ENCODE assay signal across 3 worm cellular contexts in the genomic region with DNA sequence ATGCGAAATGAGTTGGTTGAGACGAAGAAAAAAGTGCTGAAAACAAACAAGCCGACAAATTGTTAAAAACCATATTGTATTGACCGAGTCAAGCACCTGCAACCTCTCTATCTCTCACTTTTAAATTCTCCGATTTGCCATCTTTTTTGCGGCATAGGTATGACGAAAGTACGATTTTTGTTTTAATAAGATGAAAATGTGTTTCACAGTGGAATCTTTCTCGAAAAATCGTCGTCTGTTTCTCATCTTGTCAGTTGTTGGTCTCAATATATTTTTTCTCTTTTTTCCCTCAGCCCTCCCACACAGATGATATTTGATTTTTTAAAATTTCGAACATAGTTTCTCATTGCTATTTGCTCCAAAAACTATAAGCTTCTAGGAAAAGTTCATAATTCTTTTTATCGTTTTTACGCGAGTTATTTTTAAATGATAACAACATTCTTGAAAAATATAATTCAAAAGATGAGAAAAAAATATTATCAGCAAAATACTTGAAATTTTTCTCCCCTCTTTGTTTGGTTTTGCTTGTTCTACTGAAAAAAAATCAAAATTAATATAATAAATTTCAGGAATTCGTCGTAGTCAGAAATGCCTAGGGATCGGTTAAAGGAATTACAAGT.
TF ChIP-seq lines count a peak whose summit lies in the region.

Gene syx-3 (plus strand): TSS at position 570 of the 620 bp plus-strand sequence.

TF ChIP-seq in whole organism, L1 larva, 84 proteins besides CTCF, POLR2A, EP300 and RAD21:
- TF ChIP-seq nhr-20 (tag; optimal IDR thresholded peaks at IDR 0.05; lab: Kevin White, UChicago) (peak; percentile 4), xbp-1 (tag; optimal IDR thresholded peaks at IDR 0.05; lab: Kevin White, UChicago) (no peak), nhr-71 (tag; optimal IDR thresholded peaks at IDR 0.05; lab: Kevin White, UChicago) (peak; percentile 27), unc-62 (GFP tag; optimal IDR thresholded peaks at IDR 0.05; lab: Kevin White, UChicago) (no peak), blmp-1 (tag; optimal IDR thresholded peaks at IDR 0.05; lab: Kevin White, UChicago) (no peak), dsc-1 (tag; optimal IDR thresholded peaks at IDR 0.05; lab: Kevin White, UChicago) (peak; percentile 93), elt-3 (tag; optimal IDR thresholded peaks at IDR 0.05; lab: Kevin White, UChicago) (no peak), hlh-4 (tag; optimal IDR thresholded peaks at IDR 0.05; lab: Kevin White, UChicago) (no peak), nhr-237 (tag; optimal IDR thresholded peaks at IDR 0.05; lab: Kevin White, UChicago) (no peak), lin-14 (GFP tag; optimal IDR thresholded peaks at IDR 0.05; lab: Kevin White, UChicago) (peak; percentile 43), snu-23 (GFP tag; optimal IDR thresholded peaks at IDR 0.05; lab: Kevin White, UChicago) (peak; percentile 41), pax-3 (tag; optimal IDR thresholded peaks at IDR 0.05; lab: Kevin White, UChicago) (no peak), pag-3 (tag; optimal IDR thresholded peaks at IDR 0.05; lab: Kevin White, UChicago; ENCODE audit: borderline replicate concordance, insufficient read depth) (peak; percentile 61), fkh-4 (tag; optimal IDR thresholded peaks at IDR 0.05; lab: Kevin White, UChicago; ENCODE audit: borderline replicate concordance) (peak; percentile 43)

TF ChIP-seq in whole organism, L3 larva, 47 proteins besides CTCF, POLR2A, EP300 and RAD21:
- peak; percentile 6 for TF ChIP-seq pha-4 (tag; optimal IDR thresholded peaks at IDR 0.05; lab: Kevin White, UChicago)
- TF ChIP-seq ceh-82 (tag; optimal IDR thresholded peaks at IDR 0.05; lab: Kevin White, UChicago): no peak
- no peak for TF ChIP-seq elt-3 (tag; optimal IDR thresholded peaks at IDR 0.05; lab: Kevin White, UChicago)
- TF ChIP-seq egl-27 (tag; optimal IDR thresholded peaks at IDR 0.05; lab: Kevin White, UChicago): no peak
- TF ChIP-seq nhr-76 (tag; optimal IDR thresholded peaks at IDR 0.05; lab: Kevin White, UChicago): no peak
- no peak for TF ChIP-seq R02D3.7 (tag; optimal IDR thresholded peaks at IDR 0.05; lab: Kevin White, UChicago)
- TF ChIP-seq daf-12 (tag; optimal IDR thresholded peaks at IDR 0.05; lab: Kevin White, UChicago): no peak
- no peak for TF ChIP-seq jun-1 (tag; optimal IDR thresholded peaks at IDR 0.05; lab: Kevin White, UChicago)
- TF ChIP-seq fkh-10 (GFP tag; optimal IDR thresholded peaks at IDR 0.05; lab: Kevin White, UChicago): no peak
- TF ChIP-seq nhr-25 (tag; optimal IDR thresholded peaks at IDR 0.05; lab: Kevin White, UChicago): no peak
- TF ChIP-seq nfya-1 (tag; optimal IDR thresholded peaks at IDR 0.05; lab: Kevin White, UChicago; ENCODE audit: insufficient read depth): peak; percentile 2
- no peak for TF ChIP-seq mdl-1 (tag; optimal IDR thresholded peaks at IDR 0.05; lab: Kevin White, UChicago)
- no peak for TF ChIP-seq nhr-28 (tag; optimal IDR thresholded peaks at IDR 0.05; lab: Kevin White, UChicago)
- TF ChIP-seq elt-2 (tag; optimal IDR thresholded peaks at IDR 0.05; lab: Kevin White, UChicago): peak; percentile 6
- TF ChIP-seq nhr-11 (tag; optimal IDR thresholded peaks at IDR 0.05; lab: Kevin White, UChicago): no peak

TF ChIP-seq in whole organism, L4 larva, 104 proteins besides CTCF, POLR2A, EP300 and RAD21:
- TF ChIP-seq cey-2 (tag; optimal IDR thresholded peaks at IDR 0.05; lab: Kevin White, UChicago; ENCODE audit: borderline replicate concordance, insufficient read depth) (no peak), aha-1 (tag; lab: Kevin White, UChicago) (peak; percentile 94), nhr-28 (tag; optimal IDR thresholded peaks at IDR 0.05; lab: Kevin White, UChicago) (peak; percentile 7), ceh-28 (tag; optimal IDR thresholded peaks at IDR 0.05; lab: Kevin White, UChicago) (no peak), Y75B8A.6 (GFP tag; IDR thresholded peaks at IDR 0.05; lab: Robert Waterston, UW) (no peak), Y48G9A.11 (GFP tag; IDR thresholded peaks at IDR 0.05; lab: Robert Waterston, UW) (no peak), ama-1 (optimal IDR thresholded peaks at IDR 0.05; lab: Kevin White, UChicago) (no peak), mdt-29 (GFP tag; IDR thresholded peaks at IDR 0.05; lab: Robert Waterston, UW) (no peak), egl-43 (GFP tag; IDR thresholded peaks at IDR 0.05; lab: Robert Waterston, UW) (no peak), duxl-1 (tag; optimal IDR thresholded peaks at IDR 0.05; lab: Kevin White, UChicago; ENCODE audit: poor library complexity) (peak; percentile 47), dpl-1 (GFP tag; optimal IDR thresholded peaks at IDR 0.05; lab: Kevin White, UChicago) (no peak), unc-62 (GFP tag; optimal IDR thresholded peaks at IDR 0.05 in 1 of 2; lab: Kevin White, UChicago) (peak in 1 of 2 experiments; percentile 5), unc-62 (tag; optimal IDR thresholded peaks at IDR 0.05; lab: Kevin White, UChicago) (no peak), ztf-7 (tag; optimal IDR thresholded peaks at IDR 0.05; lab: Kevin White, UChicago) (no peak), hlh-11 (tag; optimal IDR thresholded peaks at IDR 0.05; lab: Kevin White, UChicago) (peak; percentile 13), daf-8 (GFP tag; IDR thresholded peaks at IDR 0.05; lab: Robert Waterston, UW) (no peak), zfp-2 (tag; optimal IDR thresholded peaks at IDR 0.05; lab: Kevin White, UChicago) (no peak), F37D6.2 (tag; optimal IDR thresholded peaks at IDR 0.05; lab: Kevin White, UChicago) (no peak), saeg-2 (GFP tag; IDR thresholded peaks at IDR 0.05; lab: Robert Waterston, UW) (no peak), F26F4.8 (GFP tag; conservative IDR thresholded peaks at IDR 0.05; lab: Robert Waterston, UW) (no peak)

Comparison
In these comparisons a context has a peak if more than half of its experiments do, and no peak if none do; other contexts are left out.
1. Of the 29 proteins assayed by ChIP-seq in both whole organism, L4 larva and whole organism, L1 larva: peak only in whole organism, L4 larva: aha-1 and nhr-28; only in whole organism, L1 larva: none; in both: none; in neither: 26; mixed calls (peak in some experiments, not most) for 1.